Worm (Caenorhabditis elegans) whole organism, young adult: ENCODE results near the gene CC8.3.

Source experiments
- B0019.2 ChIP-seq: fragments of 200-800 bp; sonication (Bioruptor generic); conservative IDR thresholded peaks from 2 replicates; pipeline ENCODE4 v1.3.6; 2022; ENCODE audit warnings: missing genetic modification reagents, missing genetic modification characterization, missing compliant biosample characterization
- B0261.1 ChIP-seq: sonication (generic microtip); optimal IDR thresholded peaks from 2 replicates; lab custom pipeline; 2016; ENCODE audit warnings: mild to moderate bottlenecking, missing genetic modification characterization, moderate library complexity, missing compliant biosample characterization
- C17E4.6 ChIP-seq: fragments of 200-800 bp; sonication (Bioruptor generic); IDR thresholded peaks from 2 replicates; pipeline ENCODE4 v1.3.6; 2022; ENCODE audit warnings: missing genetic modification reagents, missing genetic modification characterization, missing compliant biosample characterization
- F22D6.2 ChIP-seq: sonication (generic microtip); optimal IDR thresholded peaks from 2 replicates; lab custom pipeline; 2016; ENCODE audit warnings: mild to moderate bottlenecking, missing genetic modification characterization, missing compliant biosample characterization
- F23B12.7 ChIP-seq: sonication (generic microtip); optimal IDR thresholded peaks from 2 replicates; lab custom pipeline; 2017; ENCODE audit warnings: missing genetic modification characterization, mild to moderate bottlenecking, missing compliant biosample characterization, antibody characterized with exemption, moderate library complexity; ENCODE audit not compliant: insufficient read depth
- F57A8.1 ChIP-seq: fragments of 200-800 bp; sonication (Bioruptor generic); optimal IDR thresholded peaks from 2 replicates; lab custom pipeline; 2018; ENCODE audit warnings: mild to moderate bottlenecking, missing genetic modification characterization, moderate library complexity, missing compliant biosample characterization
- K12H6.12 ChIP-seq: fragments of 200-800 bp; sonication (Bioruptor generic); optimal IDR thresholded peaks from 2 replicates; lab custom pipeline; 2018; ENCODE audit warnings: mild to moderate bottlenecking, missing genetic modification characterization, missing compliant biosample characterization
- Y53G8AR.9 ChIP-seq: fragments of 200-800 bp; sonication (Bioruptor generic); conservative IDR thresholded peaks from 2 replicates; pipeline ENCODE4 v1.3.6; 2022; ENCODE audit warnings: missing genetic modification reagents, missing genetic modification characterization, missing compliant biosample characterization
- Y79H2A.3 ChIP-seq: fragments of 200-800 bp; sonication (Bioruptor generic); conservative IDR thresholded peaks from 2 replicates; pipeline ENCODE4 v1.3.6; 2022; ENCODE audit warnings: missing genetic modification reagents, missing genetic modification characterization, missing compliant biosample characterization
- aptf-3 ChIP-seq: fragments of 200-800 bp; sonication (Bioruptor generic); IDR thresholded peaks from 2 replicates; pipeline ENCODE4 v1.3.6; 2022; ENCODE audit warnings: missing genetic modification characterization, missing compliant biosample characterization
- cebp-2 ChIP-seq: fragments of 200-800 bp; sonication (Bioruptor generic); IDR thresholded peaks from 2 replicates; pipeline ENCODE4 v1.3.6; 2022; ENCODE audit warnings: missing genetic modification characterization, missing compliant biosample characterization
- ceh-40 ChIP-seq: fragments of 200-800 bp; sonication (Bioruptor generic); IDR thresholded peaks from 2 replicates; pipeline ENCODE4 v1.3.6; 2022; ENCODE audit warnings: missing genetic modification characterization, missing compliant biosample characterization
- ceh-91 ChIP-seq: fragments of 200-800 bp; sonication (Bioruptor generic); IDR thresholded peaks from 2 replicates; pipeline ENCODE4 v1.3.6; 2022; ENCODE audit warnings: missing genetic modification reagents, missing genetic modification characterization, missing compliant biosample characterization
- egl-18 ChIP-seq: fragments of 200-800 bp; sonication (Bioruptor generic); IDR thresholded peaks from 2 replicates; pipeline ENCODE4 v1.3.6; 2022; ENCODE audit warnings: missing genetic modification reagents, missing genetic modification characterization, missing compliant biosample characterization
- him-1 ChIP-seq: sonication (generic microtip); optimal IDR thresholded peaks from 2 replicates; lab custom pipeline; 2016; ENCODE audit warnings: missing genotype, missing genetic modification reagents, missing genetic modification characterization, missing compliant biosample characterization
- hlh-26 ChIP-seq: fragments of 200-800 bp; sonication (Bioruptor generic); conservative IDR thresholded peaks from 2 replicates; pipeline ENCODE4 v1.3.6; 2022; ENCODE audit warnings: missing genetic modification reagents, missing genetic modification characterization, missing compliant biosample characterization
- hmg-1.2 ChIP-seq: fragments of 200-800 bp; sonication (Bioruptor generic); IDR thresholded peaks from 2 replicates; pipeline ENCODE4 v1.3.6; 2022; ENCODE audit warnings: missing genetic modification reagents, missing genetic modification characterization, missing compliant biosample characterization
- hmg-20 ChIP-seq: fragments of 200-800 bp; sonication (Bioruptor generic); IDR thresholded peaks from 2 replicates; pipeline ENCODE4 v1.3.6; 2022; ENCODE audit warnings: missing genetic modification reagents, missing genetic modification characterization, missing compliant biosample characterization
- lag-1 ChIP-seq: fragments of 200-800 bp; sonication (Bioruptor generic); IDR thresholded peaks from 2 replicates; pipeline ENCODE4 v1.3.6; 2022; ENCODE audit warnings: missing genetic modification reagents, missing genetic modification characterization, missing compliant biosample characterization
- lin-35 ChIP-seq, 3 experiments: fragments of 150-350 bp in 2 of 3; sonication (generic microtip) in 1 of 3; optimal IDR thresholded peaks; 2 replicates each; lab custom pipeline; 2014 to 2018; ENCODE audit warnings: missing biosample characterization in 3 of 3, missing genetic modification characterization in 3 of 3, missing genetic modification reagents in 3 of 3
- lin-40 ChIP-seq: sonication (generic microtip); optimal IDR thresholded peaks from 2 replicates; lab custom pipeline; 2016; ENCODE audit warnings: missing genetic modification characterization, mild to moderate bottlenecking, missing compliant biosample characterization, missing genotype, missing genetic modification reagents
- lin-54 ChIP-seq: fragments of 200-800 bp; sonication (Bioruptor generic); optimal IDR thresholded peaks from 2 replicates; lab custom pipeline; 2018; ENCODE audit warnings: mild to moderate bottlenecking, missing genetic modification characterization, missing compliant biosample characterization
- lsl-1 ChIP-seq: fragments of 200-800 bp; sonication (Bioruptor generic); optimal IDR thresholded peaks from 2 replicates; lab custom pipeline; 2018; ENCODE audit warnings: mild to moderate bottlenecking, missing genetic modification characterization, moderate library complexity, missing compliant biosample characterization
- lsy-27 ChIP-seq: sonication (generic microtip); optimal IDR thresholded peaks from 2 replicates; lab custom pipeline; 2017; ENCODE audit warnings: missing genetic modification characterization, mild to moderate bottlenecking, missing compliant biosample characterization, antibody characterized with exemption, missing genotype, borderline replicate concordance; ENCODE audit not compliant: insufficient read depth
- mcd-1 ChIP-seq: fragments of 200-800 bp; sonication (Bioruptor generic); IDR thresholded peaks from 2 replicates; pipeline ENCODE4 v1.3.6; 2022; ENCODE audit warnings: missing genetic modification reagents, missing genetic modification characterization, missing compliant biosample characterization
- nhr-27 ChIP-seq: fragments of 200-800 bp; sonication (Bioruptor generic); optimal IDR thresholded peaks from 2 replicates; lab custom pipeline; 2018; ENCODE audit warnings: mild to moderate bottlenecking, missing genetic modification characterization, moderate library complexity, missing compliant biosample characterization
- nhr-90 ChIP-seq: sonication (generic microtip); optimal IDR thresholded peaks from 2 replicates; lab custom pipeline; 2016; ENCODE audit warnings: missing genotype, mild to moderate bottlenecking, missing genetic modification characterization, missing compliant biosample characterization
- pha-4 ChIP-seq: fragments of 150-350 bp; sonication (generic microtip); optimal IDR thresholded peaks from 2 replicates; lab custom pipeline; 2014; ENCODE audit warnings: missing biosample characterization, missing genetic modification reagents, missing genetic modification characterization
- rpc-1 ChIP-seq, 2 experiments: fragments of 150-350 bp in 1 of 2; sonication (generic microtip) in 1 of 2; optimal IDR thresholded peaks; 2 replicates each; lab custom pipeline; 2014 to 2018; ENCODE audit warnings: missing biosample characterization in 1 of 2, missing genetic modification characterization in 1 of 2, missing genetic modification reagents in 1 of 2, missing genotype in 1 of 2
- snpc-1.1 ChIP-seq: sonication (generic microtip); optimal IDR thresholded peaks from 2 replicates; lab custom pipeline; 2017; ENCODE audit warnings: missing genetic modification characterization, mild to moderate bottlenecking, missing compliant biosample characterization, antibody characterized with exemption, moderate library complexity, missing genotype, missing genetic modification reagents; ENCODE audit not compliant: insufficient read depth
- snpc-4 ChIP-seq, 5 experiments: fragments of 150-350 bp in 1 of 5; sonication (generic microtip) in 4 of 5; optimal IDR thresholded peaks; 2 replicates each; lab custom pipeline; 2014 to 2018; ENCODE audit warnings: missing genetic modification characterization in 5 of 5, missing biosample characterization in 3 of 5, antibody characterized with exemption in 2 of 5, mild to moderate bottlenecking in 2 of 5, missing compliant biosample characterization in 2 of 5, missing genotype in 2 of 5, moderate library complexity in 2 of 5, missing genetic modification reagents in 1 of 5
- somi-1 ChIP-seq: fragments of 200-800 bp; sonication (Bioruptor generic); optimal IDR thresholded peaks from 2 replicates; lab custom pipeline; 2018; ENCODE audit warnings: mild to moderate bottlenecking, missing genetic modification characterization, missing compliant biosample characterization
- zfh-2 ChIP-seq: fragments of 200-800 bp; sonication (Bioruptor generic); conservative IDR thresholded peaks from 2 replicates; pipeline ENCODE4 v1.3.6; 2022; ENCODE audit warnings: missing genetic modification reagents, missing genetic modification characterization, missing compliant biosample characterization
- ztf-6 ChIP-seq: fragments of 200-800 bp; sonication (Bioruptor generic); IDR thresholded peaks from 2 replicates; pipeline ENCODE4 v1.3.6; 2022; ENCODE audit warnings: missing genetic modification reagents, missing genetic modification characterization, missing compliant biosample characterization

The CC8.3 gene

ce11 chrIV:3599126-3599525 lies 43.0 kb downstream of the CC8.3 start, which contains the start of gene Y37E11B.6:
Y37E11B.6 (minus strand) TSS chrIV:3599306.
- TF ChIP-seq B0261.1 = no peak
- peak; percentile 62 for TF ChIP-seq mcd-1 (GFP tag; lab: Robert Waterston, UW)
- peak; percentile 98 for TF ChIP-seq hmg-1.2

- no peak for TF ChIP-seq rpc-1 (optimal IDR thresholded peaks at IDR 0.05; lab: Kevin White, UChicago)
- TF ChIP-seq rpc-1 (tag; optimal IDR thresholded peaks at IDR 0.05; lab: Kevin White, UChicago) = no peak
- no peak for TF ChIP-seq nhr-90 (tag; lab: Kevin White, UChicago)
- no peak for TF ChIP-seq lsy-27 (tag; lab: Kevin White, UChicago)
- TF ChIP-seq F23B12.7 = no peak
- no peak for TF ChIP-seq B0019.2 (GFP tag; lab: Robert Waterston, UW)
- no peak for TF ChIP-seq cebp-2
- no peak for TF ChIP-seq somi-1 (GFP tag; lab: Kevin White, UChicago)
- TF ChIP-seq lin-35 (GFP tag; optimal IDR thresholded peaks at IDR 0.05; lab: Kevin White, UChicago) = no peak
- no peak for TF ChIP-seq mcd-1 (GFP tag; lab: Robert Waterston, UW)
- no peak for TF ChIP-seq nhr-27 (tag; lab: Kevin White, UChicago)
- TF ChIP-seq pha-4 (tag; lab: Kevin White, UChicago) = no peak
- no peak for TF ChIP-seq Y53G8AR.9 (GFP tag; lab: Robert Waterston, UW)
- no peak for TF ChIP-seq ztf-6 (GFP tag; lab: Robert Waterston, UW)
- TF ChIP-seq lin-40 (tag; lab: Kevin White, UChicago) = no peak
- TF ChIP-seq ceh-40 (GFP tag; lab: Robert Waterston, UW) = no peak
- TF ChIP-seq snpc-1.1 (tag; lab: Kevin White, UChicago) = no peak
- TF ChIP-seq, all 124 proteins: peak for 0
Measured at ce11 chrIV:3598452-3598851, 43.6 kb downstream of the CC8.3 start, which contains the start of gene Y37E11B.5. Y37E11B.5 (minus strand) TSS chrIV:3598552.

- no peak for TF ChIP-seq F22D6.2 (tag; lab: Kevin White, UChicago)
- no peak for TF ChIP-seq lin-40 (tag; lab: Kevin White, UChicago)
- no peak for TF ChIP-seq C17E4.6 (GFP tag; lab: Robert Waterston, UW)
- no peak for TF ChIP-seq Y79H2A.3 (GFP tag; lab: Robert Waterston, UW)
- TF ChIP-seq ceh-91 (GFP tag; lab: Robert Waterston, UW) = no peak
- TF ChIP-seq zfh-2 (GFP tag; lab: Robert Waterston, UW) = no peak
- no peak for TF ChIP-seq Y53G8AR.9 (GFP tag; lab: Robert Waterston, UW)
- TF ChIP-seq lin-35 (GFP tag; optimal IDR thresholded peaks at IDR 0.05; lab: Kevin White, UChicago) = no peak
- TF ChIP-seq lag-1 (GFP tag; lab: Robert Waterston, UW) = no peak
- TF ChIP-seq K12H6.12 (tag; lab: Kevin White, UChicago) = no peak
- TF ChIP-seq snpc-4 (GFP tag; optimal IDR thresholded peaks at IDR 0.05; lab: Kevin White, UChicago) = no peak
- TF ChIP-seq snpc-4 (tag; optimal IDR thresholded peaks at IDR 0.05; lab: Kevin White, UChicago) = no peak
- TF ChIP-seq him-1 (tag; lab: Kevin White, UChicago) = no peak
- no peak for TF ChIP-seq ceh-40 (GFP tag; lab: Robert Waterston, UW)
- no peak for TF ChIP-seq aptf-3
- no peak for TF ChIP-seq egl-18
- TF ChIP-seq F57A8.1 (GFP tag; lab: Kevin White, UChicago) = no peak
- no peak for TF ChIP-seq hmg-20
- no peak for TF ChIP-seq hlh-26
- no peak for TF ChIP-seq lin-54 (GFP tag; lab: Kevin White, UChicago)
- TF ChIP-seq lsl-1 = no peak
Measured at ce11 chrIV:3597356-3597755, 44.7 kb downstream of the CC8.3 start.
